Fruit fly (Drosophila melanogaster) whole organism, embryonic: ENCODE results near the gene Neurl4.
A peak's percentile ranks its signal among the peaks of the same experiment; 100 is the strongest.

Source experiments
- Abd-B ChIP-seq: fragments of 200-800 bp; sonication (Bioruptor generic); optimal IDR thresholded peaks from 2 replicates; lab custom pipeline; 2018; ENCODE audit warnings: missing biosample characterization, mild to moderate bottlenecking, missing genetic modification characterization, moderate library complexity
- Ada2b ChIP-seq: fragments of 200-800 bp; sonication (Bioruptor generic); IDR thresholded peaks from 2 replicates; pipeline ENCODE4 v1.3.6; 2022; ENCODE audit warnings: missing biosample characterization, missing genetic modification characterization
- Asciz ChIP-seq: fragments of 200-800 bp; sonication (Bioruptor generic); optimal IDR thresholded peaks from 2 replicates; lab custom pipeline; 2017; ENCODE audit warnings: missing biosample characterization, mild to moderate bottlenecking, missing genetic modification characterization, missing genetic modification reagents
- Atf6 ChIP-seq: fragments of 200-800 bp; sonication (Bioruptor generic); IDR thresholded peaks from 2 replicates; pipeline ENCODE4 v1.3.6; 2022; ENCODE audit warnings: missing biosample characterization, missing genetic modification characterization
- CG10267 ChIP-seq: fragments of 200-800 bp; sonication (Bioruptor generic); optimal IDR thresholded peaks from 2 replicates; lab custom pipeline; 2018; ENCODE audit warnings: missing biosample characterization, mild to moderate bottlenecking, missing genetic modification characterization, moderate library complexity
- CG11695 ChIP-seq: fragments of 200-800 bp; sonication (Bioruptor generic); IDR thresholded peaks from 3 replicates; pipeline ENCODE4 v1.3.6; 2022; ENCODE audit warnings: missing biosample characterization, missing genetic modification characterization
- CG12104 ChIP-seq: fragments of 200-800 bp; sonication (Bioruptor generic); optimal IDR thresholded peaks from 3 replicates; lab custom pipeline; 2016; ENCODE audit warnings: missing biosample characterization, missing genetic modification characterization
- CG12299 ChIP-seq: fragments of 200-800 bp; sonication (Bioruptor generic); optimal IDR thresholded peaks from 2 replicates; lab custom pipeline; 2018; ENCODE audit warnings: missing biosample characterization, mild to moderate bottlenecking, missing genetic modification characterization
- CG12391 ChIP-seq: fragments of 200-800 bp; sonication (Bioruptor generic); optimal IDR thresholded peaks from 3 replicates; lab custom pipeline; 2018; ENCODE audit warnings: missing biosample characterization, mild to moderate bottlenecking, missing genetic modification characterization, moderate library complexity
- CG12942 ChIP-seq: fragments of 200-800 bp; sonication (Bioruptor generic); optimal IDR thresholded peaks from 3 replicates; lab custom pipeline; 2016; ENCODE audit warnings: missing biosample characterization, missing genetic modification characterization
- CG14710 ChIP-seq: fragments of 200-800 bp; sonication (Bioruptor generic); optimal IDR thresholded peaks from 3 replicates; lab custom pipeline; 2019; ENCODE audit warnings: missing biosample characterization, mild to moderate bottlenecking, missing genetic modification characterization, moderate library complexity
- CG17359 ChIP-seq: fragments of 200-800 bp; sonication (Bioruptor generic); optimal IDR thresholded peaks from 3 replicates; lab custom pipeline; 2018; ENCODE audit warnings: missing biosample characterization, mild to moderate bottlenecking, missing genetic modification characterization, moderate library complexity
- CG18764 ChIP-seq: fragments of 200-800 bp; sonication (Bioruptor generic); optimal IDR thresholded peaks from 3 replicates; lab custom pipeline; 2016; ENCODE audit warnings: missing biosample characterization, missing genetic modification characterization
- CG2116 ChIP-seq: fragments of 200-800 bp; sonication (Bioruptor generic); optimal IDR thresholded peaks from 3 replicates; lab custom pipeline; 2018; ENCODE audit warnings: missing biosample characterization, mild to moderate bottlenecking, missing genetic modification characterization
- CG33557 ChIP-seq: fragments of 200-800 bp; sonication (Bioruptor generic); optimal IDR thresholded peaks from 2 replicates; lab custom pipeline; 2019; ENCODE audit warnings: missing biosample characterization, mild to moderate bottlenecking, missing genetic modification characterization, moderate library complexity
- CG5245 ChIP-seq: fragments of 200-800 bp; sonication (Bioruptor generic); optimal IDR thresholded peaks from 3 replicates; lab custom pipeline; 2016; ENCODE audit warnings: missing biosample characterization, missing genetic modification characterization
- CG6683 ChIP-seq: fragments of 200-800 bp; sonication (Bioruptor generic); optimal IDR thresholded peaks from 2 replicates; lab custom pipeline; 2017; ENCODE audit warnings: missing biosample characterization, mild to moderate bottlenecking, missing genetic modification characterization, missing genetic modification reagents
- CG6791 ChIP-seq: fragments of 200-800 bp; sonication (Bioruptor generic); IDR thresholded peaks from 3 replicates; pipeline ENCODE4 v1.3.6; 2022; ENCODE audit warnings: missing biosample characterization, missing genetic modification characterization; ENCODE audit not compliant: partially characterized antibody
- CG7357 ChIP-seq: fragments of 200-800 bp; sonication (Bioruptor generic); IDR thresholded peaks from 3 replicates; pipeline ENCODE4 v1.3.6; 2022; ENCODE audit warnings: missing biosample characterization, missing genetic modification characterization
- Dfd ChIP-seq, 2 experiments: fragments of >200 bp; optimal IDR thresholded peaks; 2 replicates each; lab custom pipeline; 2017; ENCODE audit warnings: missing biosample characterization in 2 of 2, missing genetic modification characterization in 2 of 2
- Dll ChIP-seq: fragments of 200-800 bp; sonication (Bioruptor generic); IDR thresholded peaks from 4 replicates; pipeline ENCODE4 v1.3.6; 2022; ENCODE audit warnings: missing biosample characterization, missing genetic modification characterization; ENCODE audit not compliant: partially characterized antibody
- Dref ChIP-seq: fragments of 200-800 bp; sonication (Bioruptor generic); IDR thresholded peaks from 2 replicates; pipeline ENCODE4 v1.3.6; 2022; ENCODE audit warnings: missing biosample characterization, missing genetic modification characterization
- Ets97D ChIP-seq: fragments of 200-800 bp; sonication (Bioruptor generic); optimal IDR thresholded peaks from 3 replicates; lab custom pipeline; 2016; ENCODE audit warnings: missing biosample characterization, missing genetic modification characterization
- Hey ChIP-seq: fragments of 200-800 bp; sonication (Bioruptor generic); optimal IDR thresholded peaks from 3 replicates; lab custom pipeline; 2018; ENCODE audit warnings: missing biosample characterization, mild to moderate bottlenecking, missing genetic modification characterization
- Med ChIP-seq: fragments of 200-800 bp; sonication (Bioruptor generic); peaks from one replicate; lab custom pipeline; 2016; ENCODE audit warnings: missing biosample characterization, missing genetic modification characterization, mild to moderate bottlenecking, inconsistent platforms, moderate library complexity
- Scr ChIP-seq: fragments of 200-800 bp; sonication (Bioruptor generic); IDR thresholded peaks from 2 replicates; pipeline ENCODE4 v1.3.6; 2022; ENCODE audit warnings: missing biosample characterization, missing genetic modification characterization; ENCODE audit not compliant: partially characterized antibody
- Six4 ChIP-seq: fragments of 200-800 bp; sonication (Bioruptor generic); optimal IDR thresholded peaks from 2 replicates; lab custom pipeline; 2016; ENCODE audit warnings: missing biosample characterization, missing genetic modification characterization
- Taf1 ChIP-seq: fragments of 200-800 bp; sonication (Bioruptor generic); IDR thresholded peaks from 2 replicates; pipeline ENCODE4 v1.3.6; 2022; ENCODE audit warnings: missing biosample characterization, missing genetic modification characterization
- abd-A ChIP-seq: fragments of 200-800 bp; sonication (Bioruptor generic); optimal IDR thresholded peaks from 3 replicates; lab custom pipeline; 2019; ENCODE audit warnings: missing biosample characterization, mild to moderate bottlenecking, missing genetic modification characterization, moderate library complexity
- ara ChIP-seq: fragments of 200-800 bp; sonication (Bioruptor generic); IDR thresholded peaks from 2 replicates; pipeline ENCODE4 v1.3.6; 2022; ENCODE audit warnings: missing biosample characterization, missing genetic modification characterization
- bsh ChIP-seq, 2 experiments: fragments of 200-800 bp; sonication (Bioruptor generic); optimal IDR thresholded peaks; 2 replicates each; lab custom pipeline; 2017 to 2018; ENCODE audit warnings: mild to moderate bottlenecking in 2 of 2, missing biosample characterization in 2 of 2, missing genetic modification characterization in 2 of 2, moderate library complexity in 1 of 2
- croc ChIP-seq: fragments of 200-800 bp; sonication (Bioruptor generic); conservative IDR thresholded peaks from 3 replicates; pipeline ENCODE4 v1.3.6; 2022; ENCODE audit warnings: missing biosample characterization, missing genetic modification characterization
- dmrt11E ChIP-seq: fragments of 200-800 bp; sonication (Bioruptor generic); optimal IDR thresholded peaks from 3 replicates; lab custom pipeline; 2018; ENCODE audit warnings: missing biosample characterization, mild to moderate bottlenecking, missing genetic modification characterization, moderate library complexity
- dmrt99B ChIP-seq: fragments of 200-800 bp; sonication (Bioruptor generic); optimal IDR thresholded peaks from 2 replicates; lab custom pipeline; 2018; ENCODE audit warnings: missing biosample characterization, mild to moderate bottlenecking, missing genetic modification characterization, moderate library complexity
- gfzf ChIP-seq: fragments of 200-800 bp; sonication (Bioruptor generic); optimal IDR thresholded peaks from 2 replicates; lab custom pipeline; 2016; ENCODE audit warnings: missing biosample characterization, mild to moderate bottlenecking, missing genetic modification characterization, moderate library complexity
- grn ChIP-seq: fragments of 200-800 bp; sonication (Bioruptor generic); optimal IDR thresholded peaks from 3 replicates; lab custom pipeline; 2017; ENCODE audit warnings: missing biosample characterization, missing genetic modification characterization
- jing ChIP-seq: fragments of 200-800 bp; sonication (Bioruptor generic); optimal IDR thresholded peaks from 2 replicates; lab custom pipeline; 2018; ENCODE audit warnings: missing biosample characterization, mild to moderate bottlenecking, missing genetic modification characterization
- ken ChIP-seq: fragments of 200-800 bp; sonication (Bioruptor generic); IDR thresholded peaks from 3 replicates; pipeline ENCODE4 v1.3.6; 2022; ENCODE audit warnings: missing biosample characterization, missing genetic modification characterization
- lov ChIP-seq, 2 experiments: fragments of 200-800 bp in 1 of 2; fragments of >200 bp in 1 of 2; sonication (Bioruptor generic) in 1 of 2; IDR thresholded peaks in 1 of 2; optimal IDR thresholded peaks in 1 of 2; 2 replicates in 1 of 2; 3 replicates in 1 of 2; pipeline versions ENCODE4 v1.3.6 to Lab custom; 2017 to 2022; ENCODE audit warnings: missing biosample characterization in 1 of 2, missing genetic modification characterization in 1 of 2
- pan ChIP-seq, 4 experiments: fragments of >200 bp in 3 of 4; fragments of 200-800 bp in 1 of 4; sonication (Bioruptor generic) in 1 of 4; optimal IDR thresholded peaks in 3 of 4; IDR thresholded peaks in 1 of 4; 2 replicates each; pipeline versions ENCODE4 v1.3.6 to Lab custom; 2017 to 2022; ENCODE audit warnings: missing biosample characterization in 2 of 4, missing genetic modification characterization in 2 of 4, mixed read lengths in 1 of 4
- pfk ChIP-seq: fragments of 200-800 bp; sonication (Bioruptor generic); optimal IDR thresholded peaks from 2 replicates; lab custom pipeline; 2018; ENCODE audit warnings: missing biosample characterization, mild to moderate bottlenecking, missing genetic modification characterization, moderate library complexity
- sc ChIP-seq, 3 experiments: fragments of >200 bp in 2 of 3; fragments of 200-800 bp in 1 of 3; sonication (Bioruptor generic) in 1 of 3; optimal IDR thresholded peaks; 2 replicates in 2 of 3; 3 replicates in 1 of 3; lab custom pipeline; 2017; ENCODE audit warnings: mild to moderate bottlenecking in 1 of 3, missing biosample characterization in 1 of 3, missing genetic modification characterization in 1 of 3, missing genetic modification reagents in 1 of 3
- sens ChIP-seq: fragments of 200-800 bp; sonication (Bioruptor generic); peaks from one replicate; lab custom pipeline; 2016; ENCODE audit warnings: missing biosample characterization, missing genetic modification characterization
- sug ChIP-seq: fragments of 200-800 bp; optimal IDR thresholded peaks from 2 replicates; lab custom pipeline; 2019; ENCODE audit warnings: missing biosample characterization, mild to moderate bottlenecking, missing genetic modification characterization, moderate library complexity
- unc-4 ChIP-seq: fragments of 200-800 bp; sonication (Bioruptor generic); IDR thresholded peaks from 2 replicates; pipeline ENCODE4 v1.3.6; 2022; ENCODE audit warnings: missing biosample characterization, missing genetic modification characterization; ENCODE audit not compliant: partially characterized antibody

Gene Neurl4

dm6 chr3L:13993742-13994719, 55.7 kb downstream of the Neurl4 start, which contains the start of gene CtsK1 (continued):
- TF ChIP-seq pan (optimal IDR thresholded peaks at IDR 0.05; lab: Kevin White, UChicago) (no peak), pan (GFP tag; optimal IDR thresholded peaks at IDR 0.05 in 1 of 2, IDR thresholded peaks at IDR 0.05 in 1 of 2) (peak in 1 of 2 experiments; percentile 74), Med (GFP tag; lab: Kevin White, UChicago) (peak; percentile 68), CG12104 (GFP tag; lab: Kevin White, UChicago) (peak; percentile 7), CG6791 (GFP tag; lab: Robert Waterston, UW) (peak; percentile 53; the same call in 1 of the 3 replicates), grn (GFP tag; lab: Kevin White, UChicago) (no peak), CG2116 (peak; percentile 34), Hey (tag; lab: Kevin White, UChicago) (no peak), gfzf (peak; percentile 53), sc (optimal IDR thresholded peaks at IDR 0.05; lab: Kevin White, UChicago) (no peak), sc (GFP tag; optimal IDR thresholded peaks at IDR 0.05; lab: Kevin White, UChicago) (no peak), pfk (no peak), sens (GFP tag; lab: Kevin White, UChicago) (peak; percentile 73), CG18764 (GFP tag; lab: Kevin White, UChicago) (no peak), CG11695 (peak; percentile 71; the same call in 2 of the 3 replicates), CG12391 (peak; percentile 46), CG17359 (tag; lab: Kevin White, UChicago) (peak; percentile 66), Abd-B (peak; percentile 48), ken (GFP tag; lab: Robert Waterston, UW) (no peak), abd-A (tag; lab: Kevin White, UChicago) (peak; percentile 8), Six4 (no peak), CG7357 (GFP tag; lab: Robert Waterston, UW) (no peak), CG12299 (tag; lab: Kevin White, UChicago) (no peak), unc-4 (GFP tag; lab: Robert Waterston, UW) (peak; percentile 77), Dll (GFP tag; lab: Robert Waterston, UW) (peak; percentile 90), Taf1 (peak; percentile 23; the same call in 1 of the 2 replicates), Dfd (GFP tag; optimal IDR thresholded peaks at IDR 0.05; lab: Kevin White, UChicago) (no peak), Scr (GFP tag; lab: Robert Waterston, UW) (peak; percentile 76), CG6683 (GFP tag; lab: Kevin White, UChicago) (no peak), CG12942 (GFP tag; lab: Kevin White, UChicago) (no peak), Atf6 (GFP tag; lab: Robert Waterston, UW) (0 out of 2 replicates have a peak, but pooled peaks have one; percentile 42), Dref (GFP tag; lab: Robert Waterston, UW) (peak; percentile 59), sug (tag; lab: Kevin White, UChicago) (no peak), CG33557 (GFP tag; lab: Kevin White, UChicago) (no peak), dmrt11E (tag; lab: Kevin White, UChicago) (no peak), CG14710 (tag; lab: Kevin White, UChicago) (peak; percentile 44), ara (GFP tag; lab: Robert Waterston, UW) (peak; percentile 25; the same call in 1 of the 2 replicates), jing (no peak), Ada2b (GFP tag; lab: Robert Waterston, UW) (0 out of 2 replicates have a peak, but pooled peaks have one; percentile 10), lov (optimal IDR thresholded peaks at IDR 0.05; lab: Kevin White, UChicago) (no peak), lov (GFP tag; IDR thresholded peaks at IDR 0.05; lab: Robert Waterston, UW) (no peak), Asciz (no peak), croc (no peak), Ets97D (GFP tag; lab: Kevin White, UChicago) (peak; percentile 9), CG10267 (tag; lab: Kevin White, UChicago) (peak; percentile 38), CG5245 (no peak), bsh (GFP tag; optimal IDR thresholded peaks at IDR 0.05; lab: Kevin White, UChicago) (peak in 1 of 2 experiments; percentile 29), dmrt99B (tag; lab: Kevin White, UChicago) (peak; percentile 19)
